Worm (Caenorhabditis elegans): ENCODE measurements around the gene ncx-6.

ncx-6 gene

DNA sequence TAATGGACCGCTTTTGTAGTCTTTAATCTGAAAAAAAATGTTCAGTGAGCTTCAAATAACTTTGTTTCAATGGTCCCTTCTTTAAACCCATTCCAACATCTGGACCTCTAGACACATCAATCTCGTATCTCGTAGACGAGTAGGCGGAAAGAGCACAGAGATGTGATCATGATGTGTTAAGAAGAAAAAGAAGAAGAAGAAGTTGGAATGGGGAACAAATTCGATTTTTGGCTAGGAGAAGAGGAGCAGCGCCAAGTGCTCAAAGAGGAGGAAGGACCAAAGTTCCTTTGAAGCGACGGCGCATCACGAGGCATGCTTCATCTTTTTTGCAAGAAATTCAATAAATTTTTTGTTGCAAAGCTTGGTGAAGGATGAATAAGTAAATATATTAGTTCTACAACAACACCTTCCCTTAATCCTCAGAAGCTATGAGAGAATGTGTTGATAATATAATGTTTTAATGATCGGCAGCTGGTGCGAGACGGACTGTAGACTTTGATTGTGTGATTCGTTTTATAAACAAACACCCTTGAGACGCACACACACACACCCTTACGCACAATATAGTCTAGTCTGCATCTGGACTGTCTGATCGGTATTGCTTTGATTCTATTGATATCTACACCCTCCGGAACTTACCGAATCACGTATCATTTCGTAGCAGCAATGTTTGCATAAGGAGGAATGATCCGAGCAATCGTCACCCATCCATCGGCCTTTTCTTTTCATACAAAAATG, 49.1 kb downstream of the ncx-6 start (continued):
- TF ChIP-seq jun-1 (tag; optimal IDR thresholded peaks at IDR 0.05) (no peak), hlh-30 (tag; optimal IDR thresholded peaks at IDR 0.05; ENCODE audit: insufficient read depth) (peak; percentile 39), dve-1 (tag; optimal IDR thresholded peaks at IDR 0.05; ENCODE audit: insufficient read depth) (no peak), daf-8 (GFP tag; IDR thresholded peaks at IDR 0.05) (no peak), snpc-4 (tag; optimal IDR thresholded peaks at IDR 0.05) (no peak), Y75B8A.6 (GFP tag; IDR thresholded peaks at IDR 0.05) (no peak), hmg-1.1 (GFP tag; IDR thresholded peaks at IDR 0.05) (peak; percentile 19; the same call in 1 of the 2 replicates), F26F4.8 (GFP tag; conservative IDR thresholded peaks at IDR 0.05) (no peak), tra-1 (GFP tag; IDR thresholded peaks at IDR 0.05) (no peak), pqm-1 (tag; optimal IDR thresholded peaks at IDR 0.05) (no peak), duxl-1 (tag; optimal IDR thresholded peaks at IDR 0.05; ENCODE audit: poor library complexity) (no peak), aha-1 (tag) (peak; percentile 54), lin-38 (GFP tag; IDR thresholded peaks at IDR 0.05) (no peak), ceh-44 (GFP tag; IDR thresholded peaks at IDR 0.05) (no peak)

DNA sequence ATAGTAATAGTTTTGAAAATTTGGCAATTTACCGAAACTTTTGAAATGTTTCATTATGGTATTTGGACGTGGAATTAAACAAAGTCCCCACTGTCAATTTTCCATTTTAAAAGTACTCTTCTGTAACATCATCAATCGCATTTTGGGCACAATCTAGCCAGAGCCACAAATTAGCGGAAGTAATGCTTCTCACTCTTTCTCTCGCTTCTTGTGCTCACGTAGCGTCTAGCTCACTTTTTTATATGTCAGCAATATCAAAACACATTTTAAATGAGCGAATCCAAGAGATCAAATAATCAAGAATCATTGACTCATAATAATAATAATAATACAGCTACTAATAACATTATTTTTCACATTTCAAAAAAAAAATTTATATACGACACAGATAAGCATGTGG, 49.8 kb downstream of the ncx-6 start:
- no peak for TF ChIP-seq hif-1 (tag; optimal IDR thresholded peaks at IDR 0.05)
- TF ChIP-seq spr-3 (GFP tag; optimal IDR thresholded peaks at IDR 0.05): no peak
- TF ChIP-seq F26F4.8 (GFP tag; conservative IDR thresholded peaks at IDR 0.05): no peak
- TF ChIP-seq aha-1 (tag): no peak
- no peak for TF ChIP-seq mdl-1 (tag; optimal IDR thresholded peaks at IDR 0.05)
- TF ChIP-seq snpc-4 (tag; optimal IDR thresholded peaks at IDR 0.05): no peak
- TF ChIP-seq rbr-2 (tag; optimal IDR thresholded peaks at IDR 0.05): no peak
- TF ChIP-seq mxl-2 (GFP tag; conservative IDR thresholded peaks at IDR 0.05): no peak
- no peak for TF ChIP-seq daf-12 (tag; optimal IDR thresholded peaks at IDR 0.05)
- no peak for TF ChIP-seq tag-97 (GFP tag; IDR thresholded peaks at IDR 0.05)
- TF ChIP-seq ztf-11 (tag; optimal IDR thresholded peaks at IDR 0.05): no peak
- no peak for TF ChIP-seq ces-1 (GFP tag; optimal IDR thresholded peaks at IDR 0.05)
- no peak for TF ChIP-seq mxl-3 (GFP tag; optimal IDR thresholded peaks at IDR 0.05)
- no peak for TF ChIP-seq ZK337.2 (GFP tag; IDR thresholded peaks at IDR 0.05)
- no peak for TF ChIP-seq nhr-42 (GFP tag; IDR thresholded peaks at IDR 0.05)

DNA sequence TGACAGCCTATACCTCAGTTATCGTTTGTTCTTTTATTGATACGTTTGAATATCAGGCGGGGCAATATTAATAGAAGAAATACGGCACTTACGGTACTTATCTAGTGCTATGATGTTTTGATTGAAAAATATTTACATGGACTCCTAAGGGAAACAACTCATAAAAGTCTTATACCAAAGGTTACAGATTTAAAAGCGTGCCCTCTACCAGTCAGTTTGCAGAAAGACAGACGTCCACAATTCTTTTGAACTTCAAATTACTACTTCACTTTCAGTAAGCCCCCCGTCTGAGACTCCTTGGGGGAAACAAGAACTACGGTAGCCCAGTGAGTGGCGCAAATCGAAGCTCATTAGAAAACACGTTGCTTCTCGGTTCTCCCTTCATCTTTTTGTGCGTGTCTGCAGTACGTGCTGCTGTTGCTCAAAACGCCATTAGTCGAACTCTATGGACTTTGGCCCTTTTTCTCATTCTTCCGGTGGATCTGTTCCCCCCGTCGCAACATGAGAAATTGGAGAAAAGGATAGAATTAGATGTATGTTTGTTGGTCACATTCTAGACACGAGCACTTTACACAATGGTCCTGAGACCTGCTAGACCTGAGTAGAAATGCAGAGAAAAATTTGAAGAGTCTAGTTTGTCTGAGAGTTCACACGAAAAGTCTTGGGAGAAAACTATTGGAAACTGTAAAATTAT, 51.3 kb downstream of the ncx-6 start:
- TF ChIP-seq spr-1 (tag; optimal IDR thresholded peaks at IDR 0.05) (no peak), hif-1 (tag; optimal IDR thresholded peaks at IDR 0.05) (peak in 1 of 2 experiments; percentile 38), D1046.2 (GFP tag; IDR thresholded peaks at IDR 0.05) (0 out of 2 replicates have a peak, but pooled peaks have one; percentile 42), lsy-2 (tag; optimal IDR thresholded peaks at IDR 0.05) (peak in 1 of 2 experiments; percentile 32), hlh-11 (tag; optimal IDR thresholded peaks at IDR 0.05) (peak; percentile 28), hlh-30 (tag; optimal IDR thresholded peaks at IDR 0.05; ENCODE audit: insufficient read depth) (peak; percentile 73), aha-1 (tag) (peak; percentile 90), set-16 (GFP tag; IDR thresholded peaks at IDR 0.05) (no peak), mdl-1 (tag; optimal IDR thresholded peaks at IDR 0.05) (peak in 1 of 2 experiments; percentile 9), rbr-2 (tag; optimal IDR thresholded peaks at IDR 0.05) (peak; percentile 12)

DNA sequence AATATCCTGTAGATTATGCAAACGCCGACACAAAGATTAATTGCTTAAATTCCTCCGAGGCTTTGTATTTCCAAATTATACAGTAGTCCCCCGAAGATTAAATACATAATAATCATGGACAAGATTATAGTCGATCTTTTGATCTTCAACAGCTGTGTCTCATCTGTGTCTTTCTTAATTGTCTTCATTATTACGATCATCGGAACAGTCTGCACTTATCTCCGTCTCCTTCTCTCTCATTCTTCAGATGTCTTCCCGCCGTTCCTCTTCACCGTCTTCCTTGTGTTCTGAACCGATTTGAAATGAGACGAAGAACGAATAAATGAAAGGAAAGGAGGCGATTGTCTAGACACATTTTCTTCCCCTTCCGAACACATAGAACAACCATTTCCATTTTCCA, 52.6 kb downstream of the ncx-6 start:
- peak; percentile 59 for TF ChIP-seq nhr-48 (tag; optimal IDR thresholded peaks at IDR 0.05)
- TF ChIP-seq snpc-4 (tag; optimal IDR thresholded peaks at IDR 0.05): no peak
- TF ChIP-seq zip-2 (tag; optimal IDR thresholded peaks at IDR 0.05): no peak
- TF ChIP-seq dpl-1 (GFP tag; optimal IDR thresholded peaks at IDR 0.05): no peak

Data from whole organism, L4 larva.